Fruit fly (Drosophila melanogaster): ENCODE data around the gene CG14377.
A peak's percentile ranks its signal among the peaks of the same experiment; 100 is the strongest.

DNA sequence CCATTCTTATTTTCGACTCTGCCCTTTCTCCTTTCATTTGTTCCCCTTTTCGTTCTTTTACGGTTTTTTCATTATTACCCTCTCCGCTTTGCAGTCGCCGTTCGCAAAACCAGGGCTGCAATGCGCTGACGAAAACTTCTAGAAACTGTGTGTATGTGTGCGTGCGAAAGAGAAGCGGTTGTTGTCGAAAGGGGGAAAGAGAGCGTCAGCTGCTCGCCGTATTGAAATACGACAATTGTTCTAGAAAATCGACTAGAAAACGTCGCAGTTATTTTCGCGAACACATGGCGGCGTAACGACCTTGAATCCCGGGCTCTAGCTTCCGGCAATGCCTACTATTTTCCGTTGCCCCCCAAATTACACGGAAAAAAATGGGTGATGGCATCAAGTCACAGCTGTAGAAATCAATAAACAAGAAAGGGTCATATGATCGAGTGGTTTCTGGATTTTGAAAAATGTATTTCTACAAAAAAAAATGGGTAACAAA is 14.9 kb upstream of the CG14377 start:
- TF ChIP-seq gro (GFP tag; optimal IDR thresholded peaks at IDR 0.05) (peak; percentile 61), tna (GFP tag; IDR thresholded peaks at IDR 0.05; ENCODE audit: partially characterized antibody) (no peak), hkb (optimal IDR thresholded peaks at IDR 0.05) (no peak), hkb (GFP tag; IDR thresholded peaks at IDR 0.05) (0 out of 2 replicates have a peak, but pooled peaks have one; percentile 6), CG11723 (GFP tag; optimal IDR thresholded peaks at IDR 0.05) (no peak), sima (GFP tag; optimal IDR thresholded peaks at IDR 0.05) (no peak), Hr51 (GFP tag; optimal IDR thresholded peaks at IDR 0.05) (no peak), h (optimal IDR thresholded peaks at IDR 0.05) (no peak), sens (GFP tag) (no peak), CG11695 (GFP tag; IDR thresholded peaks at IDR 0.05) (peak; percentile 44; the same call in 1 of the 3 replicates)
